Worm (Caenorhabditis elegans) whole organism, late embryonic: Measurements from ENCODE around the gene cup-5.

Source experiments
- C08G9.2 ChIP-seq: sonication (generic microtip); optimal IDR thresholded peaks from 2 replicates; lab custom pipeline; 2016; ENCODE audit warnings: mild to moderate bottlenecking, missing genetic modification characterization, moderate library complexity, missing compliant biosample characterization
- ahr-1 ChIP-seq: sonication (generic microtip); optimal IDR thresholded peaks from 2 replicates; lab custom pipeline; 2016; ENCODE audit warnings: missing genetic modification characterization, missing compliant biosample characterization
- ama-1 ChIP-seq: fragments of 150-350 bp; optimal IDR thresholded peaks from 2 replicates; lab custom pipeline; 2014
- ceh-18 ChIP-seq: sonication (generic microtip); optimal IDR thresholded peaks from 2 replicates; lab custom pipeline; 2016; ENCODE audit warnings: missing genetic modification characterization, missing compliant biosample characterization
- ceh-34 ChIP-seq: sonication (generic microtip); optimal IDR thresholded peaks from 2 replicates; lab custom pipeline; 2016; ENCODE audit warnings: mild to moderate bottlenecking, missing genetic modification characterization, missing compliant biosample characterization
- dve-1 ChIP-seq: sonication (generic microtip); optimal IDR thresholded peaks from 2 replicates; lab custom pipeline; 2017; ENCODE audit warnings: antibody characterized with exemption, mild to moderate bottlenecking, missing genetic modification characterization, missing compliant biosample characterization
- gmeb-2 ChIP-seq: sonication (generic microtip); optimal IDR thresholded peaks from 2 replicates; lab custom pipeline; 2016; ENCODE audit warnings: missing genetic modification characterization, inconsistent platforms, missing compliant biosample characterization
- hlh-6 ChIP-seq: sonication (generic microtip); optimal IDR thresholded peaks from 2 replicates; lab custom pipeline; 2016; ENCODE audit warnings: missing genotype, missing genetic modification characterization, missing compliant biosample characterization
- hlh-8 ChIP-seq: sonication (generic microtip); optimal IDR thresholded peaks from 2 replicates; lab custom pipeline; 2016; ENCODE audit warnings: missing genotype, missing genetic modification characterization, missing compliant biosample characterization
- pag-3 ChIP-seq: sonication (generic microtip); optimal IDR thresholded peaks from 2 replicates; lab custom pipeline; 2016; ENCODE audit warnings: missing compliant biosample characterization, missing genetic modification characterization, borderline replicate concordance
- rnt-1 ChIP-seq: sonication (generic microtip); optimal IDR thresholded peaks from 2 replicates; lab custom pipeline; 2016; ENCODE audit warnings: missing genetic modification characterization, missing compliant biosample characterization
- unc-86 ChIP-seq: sonication (generic microtip); optimal IDR thresholded peaks from 2 replicates; lab custom pipeline; 2016; ENCODE audit warnings: missing genetic modification characterization, missing compliant biosample characterization

DNA sequence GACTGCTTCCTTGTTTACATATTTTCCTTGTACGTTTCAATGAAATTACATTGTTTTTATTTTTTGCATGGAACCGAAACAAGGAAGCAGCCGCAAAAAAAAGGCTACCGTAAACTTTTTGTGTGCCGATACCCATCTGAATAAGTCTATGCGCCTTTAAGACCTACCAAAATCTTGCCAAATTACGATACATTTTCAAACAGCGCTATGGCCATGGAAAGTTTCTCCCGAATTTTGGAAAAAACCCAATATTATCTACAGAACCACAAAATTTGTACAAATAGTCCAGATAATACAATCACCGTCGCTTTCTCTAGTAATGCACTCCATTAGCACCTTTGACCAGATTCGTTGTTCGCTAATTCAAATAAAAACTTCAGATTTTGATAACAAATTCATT, 12.3 kb upstream of the cup-5 start:
- TF ChIP-seq gmeb-2 (tag; lab: Kevin White, UChicago) (no peak), hlh-8 (tag; lab: Kevin White, UChicago) (no peak), dve-1 (no peak), ama-1 (no peak), rnt-1 (tag; lab: Kevin White, UChicago) (no peak), ceh-18 (tag; lab: Kevin White, UChicago) (no peak), ceh-34 (tag; lab: Kevin White, UChicago) (no peak), pag-3 (tag; lab: Kevin White, UChicago) (no peak), unc-86 (tag; lab: Kevin White, UChicago) (no peak), ahr-1 (no peak), C08G9.2 (no peak), hlh-6 (tag; lab: Kevin White, UChicago) (no peak)
